Worm (Caenorhabditis elegans) whole organism, early embryonic: ENCODE data around the gene D1022.2.
"Not testable (repeated sequence)": the region's sequence is repeated elsewhere in the genome, so short reads cannot be mapped to it uniquely, and the experiment has no call there.

Experiments used
- B0310.2 ChIP-seq: sonication (generic microtip); optimal IDR thresholded peaks from 2 replicates; lab custom pipeline; 2016; ENCODE audit warnings: mild to moderate bottlenecking, missing genetic modification characterization, missing compliant biosample characterization
- F13C5.2 ChIP-seq: sonication (generic microtip); optimal IDR thresholded peaks from 2 replicates; lab custom pipeline; 2017; ENCODE audit warnings: mild to moderate bottlenecking, missing genetic modification characterization, inconsistent platforms, missing compliant biosample characterization
- aly-1 ChIP-seq: sonication (generic microtip); optimal IDR thresholded peaks from 2 replicates; lab custom pipeline; 2016; ENCODE audit warnings: missing genetic modification characterization, missing compliant biosample characterization
- ama-1 ChIP-seq: fragments of 150-350 bp; optimal IDR thresholded peaks from 2 replicates; lab custom pipeline; 2014
- ceh-13 ChIP-seq: fragments of 200-800 bp; sonication (Bioruptor generic); optimal IDR thresholded peaks from 2 replicates; lab custom pipeline; 2018; ENCODE audit warnings: mild to moderate bottlenecking, missing genetic modification characterization, missing compliant biosample characterization
- ceh-36 ChIP-seq: sonication (generic microtip); optimal IDR thresholded peaks from 2 replicates; lab custom pipeline; 2016; ENCODE audit warnings: missing genetic modification characterization, inconsistent platforms, missing compliant biosample characterization
- ets-7 ChIP-seq: sonication (generic microtip); optimal IDR thresholded peaks from 2 replicates; lab custom pipeline; 2016; ENCODE audit warnings: missing genotype, missing genetic modification characterization, missing compliant biosample characterization
- flt-1 ChIP-seq: fragments of 200-800 bp; sonication (Bioruptor generic); IDR thresholded peaks from 2 replicates; pipeline ENCODE4 v1.3.6; 2022; ENCODE audit warnings: missing genetic modification characterization, missing compliant biosample characterization
- hmbx-1 ChIP-seq: sonication (generic microtip); optimal IDR thresholded peaks from 2 replicates; lab custom pipeline; 2016; ENCODE audit warnings: mild to moderate bottlenecking, missing genetic modification characterization, missing compliant biosample characterization
- hmg-4 ChIP-seq: fragments of 200-800 bp; sonication (Bioruptor generic); optimal IDR thresholded peaks from 2 replicates; lab custom pipeline; 2018; ENCODE audit warnings: mild to moderate bottlenecking, missing genetic modification characterization, missing compliant biosample characterization
- hnd-1 ChIP-seq: sonication (generic microtip); optimal IDR thresholded peaks from 2 replicates; lab custom pipeline; 2016; ENCODE audit warnings: missing genetic modification characterization, missing compliant biosample characterization
- pes-1 ChIP-seq: fragments of 200-800 bp; sonication (Bioruptor generic); IDR thresholded peaks from 2 replicates; pipeline ENCODE4 v1.3.6; 2022; ENCODE audit warnings: missing genetic modification reagents, missing genetic modification characterization, missing compliant biosample characterization
- scrt-1 ChIP-seq: fragments of 200-800 bp; sonication (Bioruptor generic); IDR thresholded peaks from 2 replicates; pipeline ENCODE4 v1.3.6; 2022; ENCODE audit warnings: missing genetic modification characterization, missing compliant biosample characterization
- sea-1 ChIP-seq: fragments of 200-800 bp; sonication (Bioruptor generic); conservative IDR thresholded peaks from 2 replicates; pipeline ENCODE4 v1.3.6; 2022; ENCODE audit warnings: missing genetic modification characterization, missing compliant biosample characterization
- tbx-11 ChIP-seq: fragments of 200-800 bp; sonication (Bioruptor generic); IDR thresholded peaks from 2 replicates; pipeline ENCODE4 v1.3.6; 2022; ENCODE audit warnings: missing genetic modification characterization, missing compliant biosample characterization
- tbx-37 ChIP-seq: fragments of 200-800 bp; sonication (Bioruptor generic); conservative IDR thresholded peaks from 2 replicates; pipeline ENCODE4 v1.3.6; 2022; ENCODE audit warnings: missing genetic modification reagents, missing genetic modification characterization, missing compliant biosample characterization
- tra-4 ChIP-seq: sonication (generic microtip); optimal IDR thresholded peaks from 2 replicates; lab custom pipeline; 2017; ENCODE audit warnings: missing genetic modification characterization, missing compliant biosample characterization

D1022.2 gene

DNA sequence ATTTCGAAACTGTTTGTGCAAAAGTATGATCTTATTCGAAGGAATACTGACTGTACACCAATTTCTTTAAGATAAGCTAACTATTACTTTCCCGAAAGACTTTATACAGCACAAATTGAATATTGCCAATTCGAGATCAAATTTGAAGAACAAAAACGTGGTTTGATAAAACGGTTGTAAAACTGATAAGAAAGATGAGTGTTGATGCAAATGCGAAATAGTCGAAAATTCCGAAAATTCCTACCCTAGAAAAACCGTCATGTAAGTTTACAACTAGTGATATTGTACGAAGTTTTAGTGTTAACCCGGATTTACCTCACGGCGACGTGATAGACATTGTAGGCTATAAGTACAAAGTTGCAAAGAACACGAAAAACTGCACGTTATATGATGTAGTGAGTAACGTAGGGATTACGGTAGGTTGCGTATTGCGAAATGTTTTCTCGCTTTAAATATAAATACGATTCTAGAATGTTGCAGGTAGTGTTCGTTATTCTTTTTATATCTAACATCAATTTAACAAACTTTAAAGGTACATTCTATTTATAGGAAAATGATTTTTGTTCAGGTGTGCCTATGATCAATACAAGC, 38.4 kb upstream of the D1022.2 start:
- TF ChIP-seq tra-4 (tag; lab: Kevin White, UChicago) (no peak), hnd-1 (tag; lab: Kevin White, UChicago) (no peak), flt-1 (GFP tag; lab: Robert Waterston, UW) (no peak), hmbx-1 (tag; lab: Kevin White, UChicago) (no peak), ceh-36 (tag; lab: Kevin White, UChicago) (no peak), tbx-37 (GFP tag; lab: Robert Waterston, UW) (no peak), aly-1 (no peak), B0310.2 (tag; lab: Kevin White, UChicago) (no peak)

DNA sequence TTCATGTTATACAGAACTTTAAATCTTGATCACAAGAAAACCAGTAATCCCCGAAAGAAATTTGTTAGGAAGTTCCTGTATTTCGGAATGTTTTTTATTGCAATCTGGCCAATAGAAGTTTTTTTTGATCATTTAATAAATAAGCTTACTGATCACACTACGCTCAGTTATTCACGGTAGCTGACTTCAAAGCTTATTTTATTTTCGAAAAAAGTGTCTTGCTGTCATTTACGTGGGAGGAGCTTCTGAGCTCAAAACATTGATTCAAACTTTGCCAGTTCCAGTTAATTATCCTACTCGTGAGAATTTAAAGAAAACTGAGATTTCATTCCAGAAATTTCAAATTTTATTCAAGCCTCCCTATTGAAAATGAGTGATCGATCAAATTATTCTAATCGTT, 27.0 kb upstream of the D1022.2 start, which contains the start of gene srd-54:
TSS of gene srd-54 (plus strand) at position 301 of the 400 bp plus-strand sequence.
- no peak for TF ChIP-seq pes-1
- no peak for TF ChIP-seq flt-1 (GFP tag; lab: Robert Waterston, UW)
- no peak for TF ChIP-seq ama-1 (lab: Kevin White, UChicago)
- no peak for TF ChIP-seq ceh-13
- TF ChIP-seq aly-1, result no peak
- no peak for TF ChIP-seq tbx-37 (GFP tag; lab: Robert Waterston, UW)
- no peak for TF ChIP-seq scrt-1 (GFP tag; lab: Robert Waterston, UW)
- no peak for TF ChIP-seq hmbx-1 (tag; lab: Kevin White, UChicago)
- no peak for TF ChIP-seq hmg-4 (GFP tag; lab: Kevin White, UChicago)
- TF ChIP-seq tbx-11 (GFP tag; lab: Robert Waterston, UW), result no peak

DNA sequence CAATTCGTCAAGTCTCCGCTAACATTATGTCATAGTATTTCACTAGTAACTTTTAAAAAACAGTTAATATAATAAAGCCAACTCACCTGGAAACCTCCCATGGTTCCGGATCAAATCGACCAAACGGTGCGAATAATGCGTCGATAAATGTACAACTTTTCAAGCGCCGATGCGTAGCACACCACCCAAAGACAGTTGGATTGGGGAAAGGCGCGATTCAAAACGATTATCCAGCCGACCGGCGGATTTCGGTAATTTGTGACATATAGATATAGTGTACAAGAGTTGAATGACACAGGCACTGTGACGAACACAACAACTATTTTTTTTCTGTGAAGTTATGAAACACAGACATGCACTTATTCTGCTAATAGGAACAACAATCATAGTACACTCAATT, 25.1 kb upstream of the D1022.2 start, which contains the start of gene kcc-3:
TSS of gene kcc-3 (minus strand) at position 101 of the 400 bp plus-strand sequence.
- TF ChIP-seq pes-1, result no peak
- TF ChIP-seq F13C5.2 (tag; lab: Kevin White, UChicago), result no peak
- no peak for TF ChIP-seq ets-7 (tag; lab: Kevin White, UChicago)
- TF ChIP-seq ama-1 (lab: Kevin White, UChicago), result no peak
- no peak for TF ChIP-seq aly-1
- no peak for TF ChIP-seq hmg-4 (GFP tag; lab: Kevin White, UChicago)
- TF ChIP-seq scrt-1 (GFP tag; lab: Robert Waterston, UW), result no peak
- TF ChIP-seq B0310.2 (tag; lab: Kevin White, UChicago), result no peak
- no peak for TF ChIP-seq tbx-11 (GFP tag; lab: Robert Waterston, UW)
- no peak for TF ChIP-seq hmbx-1 (tag; lab: Kevin White, UChicago)
- TF ChIP-seq tbx-37 (GFP tag; lab: Robert Waterston, UW), result no peak
- no peak for TF ChIP-seq tra-4 (tag; lab: Kevin White, UChicago)
- no peak for TF ChIP-seq hnd-1 (tag; lab: Kevin White, UChicago)
- no peak for TF ChIP-seq flt-1 (GFP tag; lab: Robert Waterston, UW)
- no peak for TF ChIP-seq sea-1

DNA sequence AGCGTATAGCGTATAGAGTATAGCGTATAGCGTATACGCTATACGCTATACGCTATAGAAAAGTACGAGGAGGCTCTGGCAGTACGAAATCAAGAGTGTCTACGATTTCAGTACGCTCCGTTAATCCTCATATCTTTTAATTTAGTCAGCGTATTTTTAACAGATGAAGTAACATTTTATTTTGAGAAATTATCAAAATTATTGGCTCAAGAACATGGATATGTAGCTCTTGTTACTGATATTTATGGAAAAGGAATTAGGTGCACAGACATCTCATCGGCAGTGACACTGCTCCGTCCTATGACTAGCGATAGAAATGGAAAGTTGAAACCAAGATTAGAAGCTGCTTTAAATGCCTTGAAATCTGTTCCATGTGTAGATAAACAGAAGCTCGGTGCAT, 24.3 kb upstream of the D1022.2 start, which contains the start of gene K02A2.1:
TSS of gene K02A2.1 (plus strand) at position 301 of the 400 bp plus-strand sequence.
- TF ChIP-seq scrt-1 (GFP tag; lab: Robert Waterston, UW); hnd-1 (tag; lab: Kevin White, UChicago); ceh-13: not testable (repeated sequence)

DNA sequence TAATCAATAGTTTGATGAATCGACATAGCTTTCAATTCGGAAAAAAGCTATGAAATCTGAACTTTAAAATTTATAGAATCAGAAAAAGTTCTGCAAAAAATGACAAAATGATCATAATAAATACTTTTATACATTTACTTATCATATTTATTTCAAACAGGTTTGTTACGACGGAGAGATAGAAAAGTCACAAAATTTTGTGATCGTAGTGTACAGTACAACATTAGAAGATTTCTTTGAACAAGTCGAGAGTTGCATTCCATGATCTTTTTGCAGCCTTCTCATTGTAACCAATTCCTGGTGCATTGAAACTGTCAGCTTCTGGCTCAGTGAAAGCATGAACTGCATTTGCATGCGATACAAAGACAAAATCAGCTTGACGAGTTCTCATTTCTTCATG, 3.1 kb upstream of the D1022.2 start, which contains the start of gene D1022.3:
TSS of gene D1022.3 (minus strand) at position 101 of the 400 bp plus-strand sequence.
- TF ChIP-seq ceh-36 (tag; lab: Kevin White, UChicago), result no peak
- no peak for TF ChIP-seq hmbx-1 (tag; lab: Kevin White, UChicago)
- no peak for TF ChIP-seq ets-7 (tag; lab: Kevin White, UChicago)
- no peak for TF ChIP-seq hmg-4 (GFP tag; lab: Kevin White, UChicago)
- TF ChIP-seq flt-1 (GFP tag; lab: Robert Waterston, UW), result no peak
- TF ChIP-seq hnd-1 (tag; lab: Kevin White, UChicago), result no peak
- no peak for TF ChIP-seq sea-1
- TF ChIP-seq ceh-13, result no peak
- no peak for TF ChIP-seq F13C5.2 (tag; lab: Kevin White, UChicago)
- TF ChIP-seq scrt-1 (GFP tag; lab: Robert Waterston, UW), result no peak
- no peak for TF ChIP-seq tbx-37 (GFP tag; lab: Robert Waterston, UW)
- TF ChIP-seq ama-1 (lab: Kevin White, UChicago), result no peak
- TF ChIP-seq tbx-11 (GFP tag; lab: Robert Waterston, UW), result no peak
- no peak for TF ChIP-seq pes-1
- no peak for TF ChIP-seq B0310.2 (tag; lab: Kevin White, UChicago)
- TF ChIP-seq aly-1, result no peak

DNA sequence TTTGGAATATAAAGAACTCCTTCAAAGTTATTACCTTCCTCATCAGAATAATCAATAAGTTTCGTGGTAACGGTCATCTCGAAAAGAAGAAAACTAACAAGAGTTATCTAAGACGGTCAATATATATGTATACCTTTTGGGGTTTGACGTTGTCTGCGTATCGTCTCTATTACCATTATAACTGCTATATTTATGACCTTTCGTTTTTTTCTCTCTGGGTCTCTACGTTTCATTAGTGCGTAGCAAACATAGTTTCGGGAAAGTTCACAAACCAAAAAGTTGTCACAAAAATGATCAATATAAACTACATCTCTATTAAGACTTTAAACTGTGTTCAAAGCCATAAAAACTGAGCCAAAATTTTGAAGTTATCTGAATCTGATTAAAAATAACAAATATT, 2.1 kb upstream of the D1022.2 start, which contains the start of gene D1022.4:
TSS of gene D1022.4 (minus strand) at position 83 of the 400 bp plus-strand sequence.
- no peak for TF ChIP-seq sea-1
- no peak for TF ChIP-seq B0310.2 (tag; lab: Kevin White, UChicago)
- TF ChIP-seq hmg-4 (GFP tag; lab: Kevin White, UChicago), result no peak
- TF ChIP-seq hmbx-1 (tag; lab: Kevin White, UChicago), result no peak
- no peak for TF ChIP-seq pes-1
- no peak for TF ChIP-seq F13C5.2 (tag; lab: Kevin White, UChicago)
- TF ChIP-seq scrt-1 (GFP tag; lab: Robert Waterston, UW), result no peak
- no peak for TF ChIP-seq ama-1 (lab: Kevin White, UChicago)
- no peak for TF ChIP-seq flt-1 (GFP tag; lab: Robert Waterston, UW)
- TF ChIP-seq ceh-36 (tag; lab: Kevin White, UChicago), result no peak
- no peak for TF ChIP-seq tra-4 (tag; lab: Kevin White, UChicago)
- no peak for TF ChIP-seq aly-1
- no peak for TF ChIP-seq ceh-13
- TF ChIP-seq hnd-1 (tag; lab: Kevin White, UChicago), result no peak
- TF ChIP-seq tbx-37 (GFP tag; lab: Robert Waterston, UW), result no peak
- TF ChIP-seq ets-7 (tag; lab: Kevin White, UChicago), result no peak

DNA sequence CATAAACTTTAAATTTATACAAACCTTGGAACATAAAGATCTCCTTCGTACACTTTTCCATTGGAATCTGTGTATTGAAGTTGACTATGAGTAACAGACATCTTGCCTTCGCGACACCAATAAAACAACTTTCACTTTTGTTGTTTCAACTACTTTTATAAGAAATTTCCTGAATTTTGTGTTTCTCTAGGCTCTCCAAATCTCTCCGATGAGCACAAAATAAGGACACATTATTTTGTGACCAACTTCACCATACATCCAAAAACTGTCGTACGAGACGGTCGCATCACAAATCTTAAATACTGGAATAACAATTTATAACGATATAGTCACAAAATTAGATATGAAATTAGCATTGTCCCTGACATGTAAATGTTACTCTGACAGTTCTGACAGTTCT, 599 bp upstream of the D1022.2 start, which contains the start of gene D1022.5:
TSS of gene D1022.5 (minus strand) at position 101 of the 400 bp plus-strand sequence.
- TF ChIP-seq hnd-1 (tag; lab: Kevin White, UChicago) (no peak), hmbx-1 (tag; lab: Kevin White, UChicago) (no peak), ceh-36 (tag; lab: Kevin White, UChicago) (no peak), B0310.2 (tag; lab: Kevin White, UChicago) (no peak), F13C5.2 (tag; lab: Kevin White, UChicago) (no peak), hmg-4 (GFP tag; lab: Kevin White, UChicago) (no peak), flt-1 (GFP tag; lab: Robert Waterston, UW) (no peak), tbx-11 (GFP tag; lab: Robert Waterston, UW) (no peak), ceh-13 (no peak), ama-1 (lab: Kevin White, UChicago) (no peak), tbx-37 (GFP tag; lab: Robert Waterston, UW) (no peak), ets-7 (tag; lab: Kevin White, UChicago) (no peak), tra-4 (tag; lab: Kevin White, UChicago) (no peak), aly-1 (no peak)
